Worm (Caenorhabditis elegans) whole organism, midembryonic: ENCODE measurements around the gene scl-7.

Experiments
- T22C8.4 ChIP-seq: fragments of 200-800 bp; sonication (Bioruptor generic); IDR thresholded peaks from 2 replicates; pipeline ENCODE4 v1.3.6; 2022; ENCODE audit warnings: missing genetic modification characterization, missing compliant biosample characterization
- cog-1 ChIP-seq: sonication (generic microtip); optimal IDR thresholded peaks from 2 replicates; lab custom pipeline; 2016; ENCODE audit warnings: missing genetic modification characterization, missing compliant biosample characterization
- flt-1 ChIP-seq: fragments of 200-800 bp; sonication (Bioruptor generic); IDR thresholded peaks from 2 replicates; pipeline ENCODE4 v1.3.6; 2022; ENCODE audit warnings: missing genetic modification characterization, missing compliant biosample characterization
- klf-2 ChIP-seq: fragments of 200-800 bp; sonication (Bioruptor generic); conservative IDR thresholded peaks from 2 replicates; pipeline ENCODE4 v1.3.6; 2022; ENCODE audit warnings: missing genetic modification reagents, missing genetic modification characterization, missing compliant biosample characterization
- med-1 ChIP-seq: sonication (generic microtip); optimal IDR thresholded peaks from 2 replicates; lab custom pipeline; 2017; ENCODE audit warnings: missing genetic modification characterization, mild to moderate bottlenecking, missing compliant biosample characterization, antibody characterized with exemption, missing genetic modification reagents; ENCODE audit not compliant: insufficient read depth
- ref-1 ChIP-seq: fragments of 200-800 bp; sonication (Bioruptor generic); conservative IDR thresholded peaks from 2 replicates; pipeline ENCODE4 v1.3.6; 2022; ENCODE audit warnings: missing genetic modification reagents, missing genetic modification characterization, missing compliant biosample characterization
- tab-1 ChIP-seq: fragments of 200-800 bp; sonication (Bioruptor generic); IDR thresholded peaks from 2 replicates; pipeline ENCODE4 v1.3.6; 2022; ENCODE audit warnings: missing genetic modification characterization, missing compliant biosample characterization
- ztf-23 ChIP-seq: fragments of 200-800 bp; sonication (Bioruptor generic); IDR thresholded peaks from 2 replicates; pipeline ENCODE4 v1.3.6; 2022; ENCODE audit warnings: missing genetic modification reagents, missing genetic modification characterization, missing compliant biosample characterization
- ztf-29 ChIP-seq: fragments of 200-800 bp; sonication (Bioruptor generic); IDR thresholded peaks from 2 replicates; pipeline ENCODE4 v1.3.6; 2022; ENCODE audit warnings: missing genetic modification reagents, missing genetic modification characterization, missing compliant biosample characterization

The scl-7 gene

ce11 chrIV:13089671-13090242, 19.5 kb downstream of the scl-7 start:
- TF ChIP-seq klf-2 (GFP tag; lab: Robert Waterston, UW) = no peak
- 0 out of 2 replicates have a peak, but pooled peaks have one; percentile 47 for TF ChIP-seq tab-1

- TF ChIP-seq ref-1 (no peak), flt-1 (no peak), ztf-23 (GFP tag; lab: Robert Waterston, UW) (no peak), klf-2 (GFP tag; lab: Robert Waterston, UW) (no peak), T22C8.4 (no peak), med-1 (no peak), cog-1 (tag; lab: Kevin White, UChicago) (no peak), ztf-29 (GFP tag; lab: Robert Waterston, UW) (no peak), tab-1 (no peak)
These were observed 20.7 kb downstream of the scl-7 start, which contains the start of gene col-132 for ce11 chrIV:13090967-13091366. col-132 (minus strand) TSS chrIV:13091067.

ce11 chrIV:13093677-13094076, 23.4 kb downstream of the scl-7 start, which contains the start of the genes prcc-1 and C39E9.12:
prcc-1 (minus strand) TSS chrIV:13093795.
C39E9.12 (plus strand) TSS chrIV:13094007.
- no peak for TF ChIP-seq med-1
- peak; percentile 75 for TF ChIP-seq T22C8.4

ce11 chrIV:13095462-13095861, 25.2 kb downstream of the scl-7 start, which contains the start of gene rfc-3:
rfc-3 (plus strand) TSS chrIV:13095762.
- no peak for TF ChIP-seq tab-1
- no peak for TF ChIP-seq ztf-29 (GFP tag; lab: Robert Waterston, UW)
- no peak for TF ChIP-seq klf-2 (GFP tag; lab: Robert Waterston, UW)
- no peak for TF ChIP-seq ref-1
- TF ChIP-seq med-1 = no peak
- TF ChIP-seq ztf-23 (GFP tag; lab: Robert Waterston, UW) = no peak
- no peak for TF ChIP-seq T22C8.4
- no peak for TF ChIP-seq flt-1
- TF ChIP-seq cog-1 (tag; lab: Kevin White, UChicago) = no peak

ce11 chrIV:13096778-13097177, 26.5 kb downstream of the scl-7 start:
- TF ChIP-seq flt-1 = no peak
- no peak for TF ChIP-seq klf-2 (GFP tag; lab: Robert Waterston, UW)
- TF ChIP-seq med-1 = no peak
- no peak for TF ChIP-seq ref-1

ce11 chrIV:13098652-13099051, 28.4 kb downstream of the scl-7 start, which contains the start of the genes dli-1, tin-9.2 and exos-4.1:
dli-1 (minus strand) TSS chrIV:13098792.
tin-9.2 (plus strand) TSS chrIV:13098995.
exos-4.1 (plus strand) TSS chrIV:13098999.
- TF ChIP-seq cog-1 (tag; lab: Kevin White, UChicago) = peak; percentile 42
- no peak for TF ChIP-seq ref-1
- TF ChIP-seq T22C8.4 = no peak

- TF ChIP-seq ztf-29 (GFP tag; lab: Robert Waterston, UW) = no peak
- TF ChIP-seq T22C8.4 = no peak
- TF ChIP-seq med-1 = no peak
- no peak for TF ChIP-seq cog-1 (tag; lab: Kevin White, UChicago)
- TF ChIP-seq ref-1 = no peak
- no peak for TF ChIP-seq klf-2 (GFP tag; lab: Robert Waterston, UW)
- TF ChIP-seq ztf-23 (GFP tag; lab: Robert Waterston, UW) = no peak
These were observed 30.2 kb downstream of the scl-7 start, which contains the start of gene fask-1 for ce11 chrIV:13100415-13100814. fask-1 (plus strand) TSS chrIV:13100715.

- TF ChIP-seq T22C8.4 (no peak), ztf-29 (GFP tag; lab: Robert Waterston, UW) (no peak), ref-1 (no peak), cog-1 (tag; lab: Kevin White, UChicago) (no peak), flt-1 (no peak), ztf-23 (GFP tag; lab: Robert Waterston, UW) (no peak), tab-1 (no peak), med-1 (no peak), klf-2 (GFP tag; lab: Robert Waterston, UW) (no peak)
These were observed 34.7 kb downstream of the scl-7 start, which contains the start of gene rde-11 for ce11 chrIV:13104900-13105299. rde-11 (plus strand) TSS chrIV:13105200.

ce11 chrIV:13107359-13107758, 37.1 kb downstream of the scl-7 start, which contains the start of gene B0564.2:
B0564.2 (plus strand) TSS chrIV:13107659.
- TF ChIP-seq T22C8.4 (no peak), med-1 (no peak), klf-2 (GFP tag; lab: Robert Waterston, UW) (no peak), cog-1 (tag; lab: Kevin White, UChicago) (no peak), ref-1 (no peak), tab-1 (no peak), ztf-29 (GFP tag; lab: Robert Waterston, UW) (no peak), flt-1 (no peak), ztf-23 (GFP tag; lab: Robert Waterston, UW) (no peak)

ce11 chrIV:13108430-13108829, 38.2 kb downstream of the scl-7 start:
- no peak for TF ChIP-seq tab-1
- TF ChIP-seq ztf-29 (GFP tag; lab: Robert Waterston, UW) = no peak
- TF ChIP-seq flt-1 = no peak
- TF ChIP-seq cog-1 (tag; lab: Kevin White, UChicago) = no peak
- no peak for TF ChIP-seq ztf-23 (GFP tag; lab: Robert Waterston, UW)
- no peak for TF ChIP-seq med-1
- no peak for TF ChIP-seq klf-2 (GFP tag; lab: Robert Waterston, UW)
- no peak for TF ChIP-seq T22C8.4
- no peak for TF ChIP-seq ref-1

ce11 chrIV:13109751-13110150, 39.5 kb downstream of the scl-7 start, which contains the start of gene best-1:
best-1 (minus strand) TSS chrIV:13109779.
- TF ChIP-seq cog-1 (tag; lab: Kevin White, UChicago) = no peak
- TF ChIP-seq ref-1 = no peak
- no peak for TF ChIP-seq flt-1
- TF ChIP-seq T22C8.4 = no peak
- no peak for TF ChIP-seq klf-2 (GFP tag; lab: Robert Waterston, UW)
- TF ChIP-seq tab-1 = no peak
- TF ChIP-seq med-1 = no peak
- TF ChIP-seq ztf-29 (GFP tag; lab: Robert Waterston, UW) = no peak
- no peak for TF ChIP-seq ztf-23 (GFP tag; lab: Robert Waterston, UW)
